Fruit fly (Drosophila melanogaster): ENCODE data around the gene Galphaf.

Gene Galphaf

DNA sequence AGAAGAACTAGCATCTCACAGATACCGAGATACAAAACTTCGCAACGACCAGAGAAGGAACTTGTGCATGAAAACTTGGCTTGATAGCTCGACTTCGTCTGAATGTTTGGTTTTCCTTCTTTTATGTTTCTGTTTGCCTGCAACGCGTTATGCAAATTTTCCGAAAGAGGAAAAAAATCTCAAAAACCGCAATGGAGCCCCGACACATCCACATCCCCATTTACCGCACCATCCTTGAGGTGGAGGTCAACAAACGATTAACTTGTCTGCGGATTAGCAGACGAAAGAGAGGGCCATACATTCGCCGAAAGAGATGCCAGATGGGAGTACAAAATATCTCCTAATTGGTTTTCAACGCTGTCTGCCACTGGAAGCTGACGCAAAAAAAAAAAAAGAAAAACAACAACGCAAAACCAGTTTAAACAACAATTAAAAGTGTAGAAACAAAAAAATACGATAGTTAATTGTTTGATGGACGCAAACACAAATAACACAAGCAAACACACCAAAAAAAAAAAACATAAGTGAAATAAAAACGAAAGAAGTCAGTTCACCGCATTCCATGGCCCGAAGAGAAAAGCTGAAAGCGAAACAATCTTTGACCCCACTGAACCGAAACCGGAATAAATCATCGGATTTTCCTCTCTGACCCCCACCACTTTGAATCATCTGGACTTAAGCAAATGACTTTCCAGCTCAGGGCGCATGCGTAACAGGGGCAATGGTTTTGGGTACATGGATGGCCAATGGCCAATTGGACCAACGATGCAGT is 27.5 kb upstream of the Galphaf start (continued):
- TF ChIP-seq YL-1 (GFP tag; optimal IDR thresholded peaks at IDR 0.05) (no peak), mirr (GFP tag; optimal IDR thresholded peaks at IDR 0.05) (no peak), schlank (tag; optimal IDR thresholded peaks at IDR 0.05) (no peak), CG11695 (GFP tag; IDR thresholded peaks at IDR 0.05) (0 out of 3 replicates have a peak, but pooled peaks have one; percentile 8), CG5180 (GFP tag; optimal IDR thresholded peaks at IDR 0.05) (no peak), sd (tag; optimal IDR thresholded peaks at IDR 0.05) (peak; percentile 68), dm (GFP tag; optimal IDR thresholded peaks at IDR 0.05) (no peak)

DNA sequence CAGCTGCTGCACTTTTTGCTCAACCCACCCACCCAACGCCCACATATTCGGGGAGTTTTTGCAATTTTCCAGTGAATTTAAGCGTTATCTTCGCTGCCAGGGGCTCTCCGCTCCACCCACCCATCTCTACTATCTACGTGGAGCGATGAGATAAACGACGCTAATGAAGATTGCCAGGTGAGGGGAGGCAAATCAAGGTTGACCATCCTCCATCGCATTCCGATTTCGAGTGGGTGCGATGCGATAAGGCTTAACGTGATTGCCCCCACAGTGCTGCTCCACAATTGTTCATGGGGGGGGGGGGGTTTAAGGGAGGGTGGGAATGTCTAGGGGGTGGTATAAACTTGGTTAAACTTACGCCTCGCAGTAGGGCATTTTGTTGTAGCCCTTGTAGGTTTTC is 26.1 kb upstream of the Galphaf start:
- TF ChIP-seq Mes4 (GFP tag; optimal IDR thresholded peaks at IDR 0.05) (no peak), scrt (GFP tag; optimal IDR thresholded peaks at IDR 0.05) (no peak), psq (GFP tag; optimal IDR thresholded peaks at IDR 0.05) (no peak), Spps (tag; optimal IDR thresholded peaks at IDR 0.05) (no peak), org-1 (GFP tag; optimal IDR thresholded peaks at IDR 0.05) (no peak), p53 (GFP tag; optimal IDR thresholded peaks at IDR 0.05) (no peak), Bdp1 (GFP tag; optimal IDR thresholded peaks at IDR 0.05) (no peak), ap (GFP tag; IDR thresholded peaks at IDR 0.05) (no peak), pnt (GFP tag; optimal IDR thresholded peaks at IDR 0.05) (no peak), ttk (GFP tag; IDR thresholded peaks at IDR 0.05) (peak; percentile 68), Sin3A (optimal IDR thresholded peaks at IDR 0.05) (no peak), wdn (GFP tag; IDR thresholded peaks at IDR 0.05) (no peak), crol (GFP tag; IDR thresholded peaks at IDR 0.05) (peak; percentile 90), ken (GFP tag; IDR thresholded peaks at IDR 0.05) (no peak), CG1603 (tag; optimal IDR thresholded peaks at IDR 0.05) (no peak), CG2202 (tag; optimal IDR thresholded peaks at IDR 0.05) (no peak), mirr (GFP tag; optimal IDR thresholded peaks at IDR 0.05) (peak; percentile 58), Vsx1 (GFP tag; optimal IDR thresholded peaks at IDR 0.05) (peak; percentile 52), CG3281 (GFP tag; optimal IDR thresholded peaks at IDR 0.05) (no peak), CG14014 (GFP tag; IDR thresholded peaks at IDR 0.05) (no peak), CG31441 (GFP tag; IDR thresholded peaks at IDR 0.05) (no peak), vnd (GFP tag; IDR thresholded peaks at IDR 0.05; ENCODE audit: partially characterized antibody) (peak; percentile 39; the same call in 1 of the 3 replicates), CG12104 (GFP tag; optimal IDR thresholded peaks at IDR 0.05) (no peak), sens (GFP tag) (no peak), dpn (GFP tag; optimal IDR thresholded peaks at IDR 0.05) (no peak), ftz-f1 (GFP tag; optimal IDR thresholded peaks at IDR 0.05) (peak; percentile 57), chinmo (GFP tag; IDR thresholded peaks at IDR 0.05; ENCODE audit: partially characterized antibody) (0 out of 4 replicates have a peak, but pooled peaks have one; percentile 48), Ssrp (tag; optimal IDR thresholded peaks at IDR 0.05) (no peak), grn (GFP tag; optimal IDR thresholded peaks at IDR 0.05) (peak; percentile 96), CG13123 (GFP tag; optimal IDR thresholded peaks at IDR 0.05) (no peak), crc (GFP tag; optimal IDR thresholded peaks at IDR 0.05) (no peak), gsb-n (tag; optimal IDR thresholded peaks at IDR 0.05) (no peak), HmgZ (tag; optimal IDR thresholded peaks at IDR 0.05) (peak; percentile 18), CG17802 (tag; optimal IDR thresholded peaks at IDR 0.05) (no peak), Rx (GFP tag; IDR thresholded peaks at IDR 0.05) (no peak), B-H2 (GFP tag; optimal IDR thresholded peaks at IDR 0.05) (no peak), CG12769 (tag; optimal IDR thresholded peaks at IDR 0.05) (peak; percentile 15), GATAe (GFP tag; conservative IDR thresholded peaks at IDR 0.05) (peak; percentile 98), h (optimal IDR thresholded peaks at IDR 0.05) (no peak), dimm (GFP tag; IDR thresholded peaks at IDR 0.05) (no peak), YL-1 (GFP tag; optimal IDR thresholded peaks at IDR 0.05) (no peak), CG8765 (GFP tag; IDR thresholded peaks at IDR 0.05) (no peak), cwo (GFP tag; optimal IDR thresholded peaks at IDR 0.05) (peak; percentile 22), trh (GFP tag; optimal IDR thresholded peaks at IDR 0.05) (no peak)

All from whole organism, embryonic.